Fruit fly (Drosophila melanogaster) whole organism, embryonic: ENCODE measurements around the gene CG33941.

Experiments
- Ada2b ChIP-seq: fragments of 200-800 bp; sonication (Bioruptor generic); IDR thresholded peaks from 2 replicates; pipeline ENCODE4 v1.3.6; 2022; ENCODE audit warnings: missing biosample characterization, missing genetic modification characterization
- B-H2 ChIP-seq: fragments of 200-800 bp; sonication (Bioruptor generic); optimal IDR thresholded peaks from 2 replicates; lab custom pipeline; 2018; ENCODE audit warnings: missing biosample characterization, mild to moderate bottlenecking, missing genetic modification characterization
- CG11085 ChIP-seq: fragments of 200-800 bp; sonication (Bioruptor generic); IDR thresholded peaks from 2 replicates; pipeline ENCODE4 v1.3.6; 2022; ENCODE audit warnings: missing biosample characterization, missing genetic modification characterization
- CG12236 ChIP-seq: fragments of 200-800 bp; sonication (Bioruptor generic); optimal IDR thresholded peaks from 2 replicates; lab custom pipeline; 2016; ENCODE audit warnings: missing biosample characterization, missing genetic modification characterization
- CG14667 ChIP-seq: fragments of 200-800 bp; sonication (Bioruptor generic); IDR thresholded peaks from 2 replicates; pipeline ENCODE4 v1.3.6; 2022; ENCODE audit warnings: missing biosample characterization, missing genetic modification characterization
- CG15696 ChIP-seq: fragments of 200-800 bp; sonication (Bioruptor generic); optimal IDR thresholded peaks from 2 replicates; lab custom pipeline; 2019; ENCODE audit warnings: missing biosample characterization, mild to moderate bottlenecking, missing genetic modification characterization, moderate library complexity
- CG17186 ChIP-seq: fragments of 200-800 bp; sonication (Bioruptor generic); optimal IDR thresholded peaks from 3 replicates; lab custom pipeline; 2017; ENCODE audit warnings: missing biosample characterization, missing genetic modification reagents, missing genetic modification characterization
- CG2202 ChIP-seq: fragments of 200-800 bp; sonication (Bioruptor generic); optimal IDR thresholded peaks from 2 replicates; lab custom pipeline; 2018; ENCODE audit warnings: missing biosample characterization, mild to moderate bottlenecking, missing genetic modification characterization
- CG2678 ChIP-seq: fragments of 200-800 bp; sonication (Bioruptor generic); optimal IDR thresholded peaks from 3 replicates; lab custom pipeline; 2019; ENCODE audit warnings: missing biosample characterization, mild to moderate bottlenecking, missing genetic modification characterization, moderate library complexity
- CG30020 ChIP-seq: fragments of 200-800 bp; optimal IDR thresholded peaks from 2 replicates; lab custom pipeline; 2019; ENCODE audit warnings: missing biosample characterization, mild to moderate bottlenecking, missing genetic modification characterization, moderate library complexity
- CG31365 ChIP-seq: fragments of 200-800 bp; sonication (Bioruptor generic); optimal IDR thresholded peaks from 2 replicates; lab custom pipeline; 2018; ENCODE audit warnings: missing biosample characterization, mild to moderate bottlenecking, missing genetic modification characterization
- CG32767 ChIP-seq: fragments of 200-800 bp; sonication (Bioruptor generic); IDR thresholded peaks from 2 replicates; pipeline ENCODE4 v1.3.6; 2022; ENCODE audit warnings: missing biosample characterization, missing genetic modification characterization
- CG34224 ChIP-seq: fragments of 200-800 bp; sonication (Bioruptor generic); IDR thresholded peaks from 3 replicates; pipeline ENCODE4 v1.3.6; 2022; ENCODE audit warnings: missing biosample characterization, missing genetic modification characterization; ENCODE audit not compliant: partially characterized antibody
- CG4360 ChIP-seq: fragments of 200-800 bp; sonication (Bioruptor generic); IDR thresholded peaks from 2 replicates; pipeline ENCODE4 v1.3.6; 2022; ENCODE audit warnings: missing biosample characterization, missing genetic modification characterization
- CG4820 ChIP-seq: fragments of 200-800 bp; sonication (Bioruptor generic); optimal IDR thresholded peaks from 3 replicates; lab custom pipeline; 2016; ENCODE audit warnings: missing biosample characterization, missing genetic modification characterization
- CG6689 ChIP-seq: fragments of 200-800 bp; sonication (Bioruptor generic); IDR thresholded peaks from 2 replicates; pipeline ENCODE4 v1.3.6; 2022; ENCODE audit warnings: missing biosample characterization, missing genetic modification characterization
- CG7372 ChIP-seq: fragments of 200-800 bp; sonication (Bioruptor generic); IDR thresholded peaks from 2 replicates; pipeline ENCODE4 v1.3.6; 2022; ENCODE audit warnings: missing biosample characterization, missing genetic modification characterization
- CG8089 ChIP-seq: fragments of 200-800 bp; sonication (Bioruptor generic); optimal IDR thresholded peaks from 3 replicates; lab custom pipeline; 2016; ENCODE audit warnings: missing biosample characterization, missing genetic modification characterization
- CG8478 ChIP-seq: fragments of >200 bp; optimal IDR thresholded peaks from 2 replicates; lab custom pipeline; 2018
- CG8924 ChIP-seq: fragments of 200-800 bp; optimal IDR thresholded peaks from 3 replicates; lab custom pipeline; 2019; ENCODE audit warnings: missing biosample characterization, mild to moderate bottlenecking, missing genetic modification characterization, moderate library complexity
- CG9797 ChIP-seq: fragments of 200-800 bp; sonication (Bioruptor generic); optimal IDR thresholded peaks from 3 replicates; lab custom pipeline; 2018; ENCODE audit warnings: missing biosample characterization, mild to moderate bottlenecking, missing genetic modification characterization
- Deaf1 ChIP-seq: fragments of 200-800 bp; optimal IDR thresholded peaks from 3 replicates; lab custom pipeline; 2019; ENCODE audit warnings: missing biosample characterization, mild to moderate bottlenecking, missing genetic modification characterization, moderate library complexity
- Dip2 ChIP-seq: fragments of 200-800 bp; sonication (Bioruptor generic); IDR thresholded peaks from 2 replicates; pipeline ENCODE4 v1.3.6; 2022; ENCODE audit warnings: missing biosample characterization, missing genetic modification characterization
- Elba2 ChIP-seq: fragments of 200-800 bp; sonication (Bioruptor generic); optimal IDR thresholded peaks from 3 replicates; lab custom pipeline; 2016; ENCODE audit warnings: missing biosample characterization, missing genetic modification characterization
- MBD-R2 ChIP-seq: fragments of 200-800 bp; sonication (Bioruptor generic); IDR thresholded peaks from 2 replicates; pipeline ENCODE4 v1.3.6; 2022; ENCODE audit warnings: missing biosample characterization, missing genetic modification characterization
- MTF-1 ChIP-seq: fragments of 200-800 bp; sonication (Bioruptor generic); optimal IDR thresholded peaks from 2 replicates; lab custom pipeline; 2018; ENCODE audit warnings: missing biosample characterization, mild to moderate bottlenecking, missing genetic modification characterization, borderline replicate concordance
- NFAT ChIP-seq: fragments of 200-800 bp; sonication (Bioruptor generic); IDR thresholded peaks from 2 replicates; pipeline ENCODE4 v1.3.6; 2022; ENCODE audit warnings: missing biosample characterization, missing genetic modification characterization
- Optix ChIP-seq: fragments of 200-800 bp; sonication (Bioruptor generic); IDR thresholded peaks from 3 replicates; pipeline ENCODE4 v1.3.6; 2022; ENCODE audit warnings: missing biosample characterization, missing genetic modification characterization
- Usf ChIP-seq: fragments of 200-800 bp; sonication (Bioruptor generic); optimal IDR thresholded peaks from 2 replicates; lab custom pipeline; 2017; ENCODE audit warnings: missing genotype, missing biosample characterization, missing genetic modification characterization
- ap ChIP-seq: fragments of 200-800 bp; sonication (Bioruptor generic); IDR thresholded peaks from 2 replicates; pipeline ENCODE4 v1.3.6; 2022; ENCODE audit warnings: missing biosample characterization, missing genetic modification characterization
- ash1 ChIP-seq: fragments of 200-800 bp; sonication (Bioruptor generic); optimal IDR thresholded peaks from 2 replicates; lab custom pipeline; 2018; ENCODE audit warnings: missing biosample characterization, mild to moderate bottlenecking, missing genetic modification characterization
- dimm ChIP-seq: fragments of 200-800 bp; sonication (Bioruptor generic); IDR thresholded peaks from 2 replicates; pipeline ENCODE4 v1.3.6; 2022; ENCODE audit warnings: missing biosample characterization, missing genetic modification characterization
- emc ChIP-seq: fragments of 200-800 bp; sonication (Bioruptor generic); optimal IDR thresholded peaks from 2 replicates; lab custom pipeline; 2016; ENCODE audit warnings: missing biosample characterization, missing genetic modification characterization
- fd64A ChIP-seq: fragments of 200-800 bp; sonication (Bioruptor generic); optimal IDR thresholded peaks from 3 replicates; lab custom pipeline; 2018; ENCODE audit warnings: missing biosample characterization, mild to moderate bottlenecking, missing genetic modification characterization
- gfzf ChIP-seq: fragments of 200-800 bp; sonication (Bioruptor generic); optimal IDR thresholded peaks from 2 replicates; lab custom pipeline; 2016; ENCODE audit warnings: missing biosample characterization, mild to moderate bottlenecking, missing genetic modification characterization, moderate library complexity
- grau ChIP-seq: fragments of 200-800 bp; optimal IDR thresholded peaks from 3 replicates; lab custom pipeline; 2019; ENCODE audit warnings: missing biosample characterization, mild to moderate bottlenecking, missing genetic modification characterization, moderate library complexity
- her ChIP-seq: fragments of 200-800 bp; sonication (Bioruptor generic); optimal IDR thresholded peaks from 2 replicates; lab custom pipeline; 2016; ENCODE audit warnings: missing biosample characterization, missing genetic modification characterization
- kay ChIP-seq: fragments of 200-800 bp; sonication (Bioruptor generic); optimal IDR thresholded peaks from 2 replicates; lab custom pipeline; 2016; ENCODE audit warnings: missing biosample characterization, missing genetic modification characterization
- klu ChIP-seq: fragments of 200-800 bp; sonication (Bioruptor generic); IDR thresholded peaks from 2 replicates; pipeline ENCODE4 v1.3.6; 2022; ENCODE audit warnings: missing biosample characterization, missing genetic modification characterization
- luna ChIP-seq: fragments of 200-800 bp; sonication (Bioruptor generic); optimal IDR thresholded peaks from 2 replicates; lab custom pipeline; 2016; ENCODE audit warnings: missing biosample characterization, missing genetic modification characterization
- mirr ChIP-seq: fragments of 200-800 bp; sonication (Bioruptor generic); optimal IDR thresholded peaks from 3 replicates; lab custom pipeline; 2018; ENCODE audit warnings: missing biosample characterization, mild to moderate bottlenecking, missing genetic modification characterization
- prd ChIP-seq, 3 experiments: fragments of >200 bp in 2 of 3; fragments of 200-800 bp in 1 of 3; sonication (Bioruptor generic) in 1 of 3; optimal IDR thresholded peaks in 2 of 3; IDR thresholded peaks in 1 of 3; 2 replicates in 2 of 3; 3 replicates in 1 of 3; pipeline versions ENCODE4 v1.3.6 to Lab custom; 2017 to 2022; ENCODE audit warnings: missing biosample characterization in 1 of 3, missing genetic modification characterization in 1 of 3
- pros ChIP-seq: fragments of 200-800 bp; sonication (Bioruptor generic); optimal IDR thresholded peaks from 3 replicates; lab custom pipeline; 2019; ENCODE audit warnings: missing biosample characterization, mild to moderate bottlenecking, missing genetic modification characterization, moderate library complexity
- ranshi ChIP-seq: fragments of 200-800 bp; sonication (Bioruptor generic); IDR thresholded peaks from 2 replicates; pipeline ENCODE4 v1.3.6; 2022; ENCODE audit warnings: missing biosample characterization, missing genetic modification characterization
- scrt ChIP-seq: fragments of 200-800 bp; sonication (Bioruptor generic); optimal IDR thresholded peaks from 2 replicates; lab custom pipeline; 2018; ENCODE audit warnings: missing biosample characterization, mild to moderate bottlenecking, missing genetic modification characterization, moderate library complexity
- sr ChIP-seq: fragments of 200-800 bp; sonication (Bioruptor generic); IDR thresholded peaks from 3 replicates; pipeline ENCODE4 v1.3.6; 2022; ENCODE audit warnings: missing biosample characterization, missing genetic modification characterization
- tin ChIP-seq: fragments of 200-800 bp; sonication (Bioruptor generic); optimal IDR thresholded peaks from 3 replicates; lab custom pipeline; 2016; ENCODE audit warnings: missing biosample characterization, missing genetic modification characterization
- tio ChIP-seq: fragments of 200-800 bp; sonication (Bioruptor generic); optimal IDR thresholded peaks from 2 replicates; lab custom pipeline; 2017; ENCODE audit warnings: missing biosample characterization, missing genetic modification characterization, inconsistent platforms
- tna ChIP-seq: fragments of 200-800 bp; sonication (Bioruptor generic); IDR thresholded peaks from 2 replicates; pipeline ENCODE4 v1.3.6; 2022; ENCODE audit warnings: missing biosample characterization, missing genetic modification characterization; ENCODE audit not compliant: partially characterized antibody
- tx ChIP-seq: fragments of 200-800 bp; sonication (Bioruptor generic); optimal IDR thresholded peaks from 2 replicates; lab custom pipeline; 2016; ENCODE audit warnings: missing biosample characterization, missing genetic modification characterization
- vvl ChIP-seq: fragments of 200-800 bp; sonication (Bioruptor generic); IDR thresholded peaks from 2 replicates; pipeline ENCODE4 v1.3.6; 2022; ENCODE audit warnings: missing biosample characterization, missing genetic modification characterization
- wdn ChIP-seq: fragments of 200-800 bp; sonication (Bioruptor generic); IDR thresholded peaks from 2 replicates; pipeline ENCODE4 v1.3.6; 2022; ENCODE audit warnings: missing biosample characterization, missing genetic modification characterization

Gene CG33941

DNA sequence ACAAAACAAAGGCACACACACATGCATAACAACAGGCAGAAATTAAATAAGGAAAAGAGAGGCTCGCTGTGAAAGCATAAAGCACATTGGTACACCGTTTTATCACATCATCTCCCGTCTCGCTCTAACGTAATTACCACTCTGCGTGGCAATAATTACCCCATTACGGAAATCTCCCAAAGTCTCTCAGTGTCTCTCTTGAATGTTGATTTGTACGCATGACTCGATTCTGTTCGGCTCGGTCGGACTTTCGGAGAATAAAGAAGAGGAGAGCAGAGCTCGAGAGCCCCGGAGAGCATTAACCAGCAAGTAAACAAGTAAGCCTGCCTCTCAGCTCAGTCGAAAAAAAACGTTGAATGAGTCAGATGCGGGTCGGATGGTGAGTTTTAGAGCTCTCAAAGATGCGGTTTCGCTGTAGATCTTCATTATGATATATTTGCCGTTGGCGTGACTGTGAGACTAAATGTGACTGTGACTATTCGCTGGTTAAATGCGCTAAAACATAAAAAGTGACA is 34.2 kb downstream of the CG33941 start, which contains the start of gene zfh2 (continued):
- TF ChIP-seq CG15696 (no peak), grau (tag; lab: Kevin White, UChicago) (no peak), CG8924 (tag; lab: Kevin White, UChicago) (peak; percentile 55), Dip2 (GFP tag; lab: Robert Waterston, UW) (no peak), CG7372 (GFP tag; lab: Robert Waterston, UW) (no peak), CG8478 (no peak), CG14667 (GFP tag; lab: Robert Waterston, UW) (no peak), CG32767 (GFP tag; lab: Robert Waterston, UW) (no peak; the same call in 1 of the 2 replicates), dimm (no peak), Usf (no peak), vvl (GFP tag; lab: Robert Waterston, UW) (peak; percentile 54), luna (GFP tag; lab: Kevin White, UChicago) (no peak), CG17186 (GFP tag; lab: Kevin White, UChicago) (no peak), tio (GFP tag; lab: Kevin White, UChicago) (no peak), CG4820 (GFP tag; lab: Kevin White, UChicago) (no peak), CG6689 (GFP tag; lab: Robert Waterston, UW) (no peak), prd (optimal IDR thresholded peaks at IDR 0.05; lab: Kevin White, UChicago) (no peak), prd (GFP tag; IDR thresholded peaks at IDR 0.05; lab: Robert Waterston, UW) (peak; percentile 34; the same call in 1 of the 3 replicates), CG31365 (tag; lab: Kevin White, UChicago) (no peak), ap (GFP tag; lab: Robert Waterston, UW) (no peak), her (GFP tag; lab: Kevin White, UChicago) (no peak), CG30020 (tag; lab: Kevin White, UChicago) (no peak), tin (no peak), CG11085 (GFP tag; lab: Robert Waterston, UW) (no peak), CG12236 (GFP tag; lab: Kevin White, UChicago) (no peak), tna (GFP tag; lab: Robert Waterston, UW) (no peak), scrt (GFP tag; lab: Kevin White, UChicago) (no peak), CG4360 (GFP tag; lab: Robert Waterston, UW) (peak; percentile 28; the same call in 1 of the 2 replicates), tx (GFP tag; lab: Kevin White, UChicago) (no peak), kay (peak; percentile 25), CG8089 (GFP tag; lab: Kevin White, UChicago) (no peak), Deaf1 (tag; lab: Kevin White, UChicago) (peak; percentile 91), CG34224 (GFP tag; lab: Robert Waterston, UW) (peak; percentile 53; the same call in 1 of the 3 replicates), emc (GFP tag; lab: Kevin White, UChicago) (no peak), wdn (GFP tag; lab: Robert Waterston, UW) (no peak), ranshi (GFP tag; lab: Robert Waterston, UW) (no peak), pros (peak; percentile 99), mirr (GFP tag; lab: Kevin White, UChicago) (peak; percentile 68), CG9797 (GFP tag; lab: Kevin White, UChicago) (no peak), B-H2 (GFP tag; lab: Kevin White, UChicago) (peak; percentile 3), CG2202 (no peak), MBD-R2 (GFP tag; lab: Robert Waterston, UW) (no peak), NFAT (no peak), Optix (GFP tag; lab: Robert Waterston, UW) (no peak), MTF-1 (GFP tag; lab: Kevin White, UChicago) (no peak), Ada2b (no peak), klu (no peak), ash1 (GFP tag; lab: Kevin White, UChicago) (peak; percentile 87), Elba2 (no peak), CG2678 (tag; lab: Kevin White, UChicago) (peak; percentile 9), gfzf (GFP tag; lab: Kevin White, UChicago) (no peak), fd64A (GFP tag; lab: Kevin White, UChicago) (no peak), sr (GFP tag; lab: Robert Waterston, UW) (no peak)
